Worm (Caenorhabditis elegans) whole organism, young adult: ENCODE measurements around the gene nhr-205.

Experiments
- B0035.1 ChIP-seq: sonication (generic microtip); optimal IDR thresholded peaks from 2 replicates; lab custom pipeline; 2016; ENCODE audit warnings: missing genetic modification characterization, mild to moderate bottlenecking, missing compliant biosample characterization, missing genotype, missing genetic modification reagents
- C17E4.6 ChIP-seq: fragments of 200-800 bp; sonication (Bioruptor generic); IDR thresholded peaks from 2 replicates; pipeline ENCODE4 v1.3.6; 2022; ENCODE audit warnings: missing genetic modification reagents, missing genetic modification characterization, missing compliant biosample characterization
- D2030.7 ChIP-seq: fragments of 200-800 bp; sonication (Bioruptor generic); IDR thresholded peaks from 2 replicates; pipeline ENCODE4 v1.3.6; 2022; ENCODE audit warnings: missing genetic modification reagents, missing genetic modification characterization, missing compliant biosample characterization
- F33H1.4 ChIP-seq: fragments of 200-800 bp; sonication (Bioruptor generic); IDR thresholded peaks from 2 replicates; pipeline ENCODE4 v1.3.6; 2022; ENCODE audit warnings: missing genetic modification reagents, missing genetic modification characterization, missing compliant biosample characterization
- T07F8.4 ChIP-seq: sonication (generic microtip); optimal IDR thresholded peaks from 2 replicates; lab custom pipeline; 2016; ENCODE audit warnings: mild to moderate bottlenecking, missing genetic modification characterization, moderate library complexity, missing compliant biosample characterization
- T26A5.8 ChIP-seq: sonication (generic microtip); optimal IDR thresholded peaks from 2 replicates; lab custom pipeline; 2016; ENCODE audit warnings: missing genetic modification characterization, missing compliant biosample characterization
- atf-7 ChIP-seq: sonication (generic microtip); optimal IDR thresholded peaks from 2 replicates; lab custom pipeline; 2017; ENCODE audit warnings: mild to moderate bottlenecking, missing genetic modification characterization, missing compliant biosample characterization
- attf-6 ChIP-seq: fragments of 200-800 bp; sonication (Bioruptor generic); IDR thresholded peaks from 2 replicates; pipeline ENCODE4 v1.3.6; 2022; ENCODE audit warnings: missing genetic modification reagents, missing genetic modification characterization, missing compliant biosample characterization
- cebp-1 ChIP-seq, 2 experiments: fragments of 200-800 bp in 1 of 2; sonication (Bioruptor generic) in 1 of 2; sonication (generic microtip) in 1 of 2; IDR thresholded peaks in 1 of 2; optimal IDR thresholded peaks in 1 of 2; 2 replicates each; pipeline versions ENCODE4 v1.3.6 to Lab custom; 2017 to 2022; ENCODE audit warnings: missing compliant biosample characterization in 2 of 2, missing genetic modification characterization in 2 of 2, mild to moderate bottlenecking in 1 of 2, missing genetic modification reagents in 1 of 2, moderate library complexity in 1 of 2
- ceh-100 ChIP-seq: fragments of 200-800 bp; sonication (Bioruptor generic); IDR thresholded peaks from 2 replicates; pipeline ENCODE4 v1.3.6; 2022; ENCODE audit warnings: missing genetic modification reagents, missing genetic modification characterization, missing compliant biosample characterization
- ceh-27 ChIP-seq: fragments of 200-800 bp; sonication (Bioruptor generic); optimal IDR thresholded peaks from 2 replicates; lab custom pipeline; 2018; ENCODE audit warnings: mild to moderate bottlenecking, missing genetic modification characterization, moderate library complexity, missing compliant biosample characterization
- ceh-79 ChIP-seq: sonication (generic microtip); optimal IDR thresholded peaks from 2 replicates; lab custom pipeline; 2017; ENCODE audit warnings: mild to moderate bottlenecking, missing genetic modification characterization, missing compliant biosample characterization
- ceh-91 ChIP-seq: fragments of 200-800 bp; sonication (Bioruptor generic); IDR thresholded peaks from 2 replicates; pipeline ENCODE4 v1.3.6; 2022; ENCODE audit warnings: missing genetic modification reagents, missing genetic modification characterization, missing compliant biosample characterization
- dox-1 ChIP-seq: fragments of 200-800 bp; sonication (Bioruptor generic); IDR thresholded peaks from 2 replicates; pipeline ENCODE4 v1.3.6; 2022; ENCODE audit warnings: missing genetic modification reagents, missing genetic modification characterization, missing compliant biosample characterization
- dpff-1 ChIP-seq: sonication (generic microtip); optimal IDR thresholded peaks from 2 replicates; lab custom pipeline; 2017; ENCODE audit warnings: mild to moderate bottlenecking, missing genetic modification characterization, missing compliant biosample characterization
- dpl-1 ChIP-seq: fragments of 150-350 bp; optimal IDR thresholded peaks from 2 replicates; lab custom pipeline; 2014; ENCODE audit warnings: missing biosample characterization, missing genetic modification reagents, missing genetic modification characterization
- efl-1 ChIP-seq: fragments of 150-350 bp; optimal IDR thresholded peaks from 2 replicates; lab custom pipeline; 2014; ENCODE audit warnings: missing biosample characterization, missing genetic modification reagents, missing genetic modification characterization
- egl-44 ChIP-seq: fragments of 200-800 bp; sonication (Bioruptor generic); IDR thresholded peaks from 2 replicates; pipeline ENCODE4 v1.3.6; 2022; ENCODE audit warnings: missing genetic modification reagents, missing genetic modification characterization, missing compliant biosample characterization
- egrh-3 ChIP-seq: fragments of 200-800 bp; sonication (Bioruptor generic); IDR thresholded peaks from 2 replicates; pipeline ENCODE4 v1.3.6; 2022; ENCODE audit warnings: missing genetic modification reagents, missing genetic modification characterization, missing compliant biosample characterization
- fkh-3 ChIP-seq: sonication (generic microtip); optimal IDR thresholded peaks from 2 replicates; lab custom pipeline; 2016; ENCODE audit warnings: mild to moderate bottlenecking, missing genetic modification characterization, missing compliant biosample characterization
- gei-17 ChIP-seq: fragments of 200-800 bp; sonication (Bioruptor generic); optimal IDR thresholded peaks from 2 replicates; lab custom pipeline; 2018; ENCODE audit warnings: mild to moderate bottlenecking, missing genetic modification characterization, missing compliant biosample characterization
- him-1 ChIP-seq: sonication (generic microtip); optimal IDR thresholded peaks from 2 replicates; lab custom pipeline; 2016; ENCODE audit warnings: missing genotype, missing genetic modification reagents, missing genetic modification characterization, missing compliant biosample characterization
- hmg-1.2 ChIP-seq: fragments of 200-800 bp; sonication (Bioruptor generic); IDR thresholded peaks from 2 replicates; pipeline ENCODE4 v1.3.6; 2022; ENCODE audit warnings: missing genetic modification reagents, missing genetic modification characterization, missing compliant biosample characterization
- hsf-1 ChIP-seq: fragments of 200-800 bp; sonication (Bioruptor generic); IDR thresholded peaks from 2 replicates; pipeline ENCODE4 v1.3.6; 2022; ENCODE audit warnings: missing genetic modification reagents, missing genetic modification characterization, missing compliant biosample characterization
- lsl-1 ChIP-seq: fragments of 200-800 bp; sonication (Bioruptor generic); optimal IDR thresholded peaks from 2 replicates; lab custom pipeline; 2018; ENCODE audit warnings: mild to moderate bottlenecking, missing genetic modification characterization, moderate library complexity, missing compliant biosample characterization
- madf-3 ChIP-seq: fragments of 200-800 bp; sonication (Bioruptor generic); IDR thresholded peaks from 2 replicates; pipeline ENCODE4 v1.3.6; 2022; ENCODE audit warnings: missing genetic modification reagents, missing genetic modification characterization, missing compliant biosample characterization
- madf-8 ChIP-seq: fragments of 200-800 bp; sonication (Bioruptor generic); conservative IDR thresholded peaks from 2 replicates; pipeline ENCODE4 v1.3.6; 2022; ENCODE audit warnings: missing genetic modification reagents, missing genetic modification characterization, missing compliant biosample characterization
- mcd-1 ChIP-seq: fragments of 200-800 bp; sonication (Bioruptor generic); IDR thresholded peaks from 2 replicates; pipeline ENCODE4 v1.3.6; 2022; ENCODE audit warnings: missing genetic modification reagents, missing genetic modification characterization, missing compliant biosample characterization
- mes-4 ChIP-seq: sonication (generic microtip); optimal IDR thresholded peaks from 2 replicates; lab custom pipeline; 2016; ENCODE audit warnings: missing genotype, missing genetic modification characterization, missing compliant biosample characterization
- nhr-80 ChIP-seq: sonication (generic microtip); optimal IDR thresholded peaks from 2 replicates; lab custom pipeline; 2016; ENCODE audit warnings: missing genetic modification characterization, missing compliant biosample characterization
- nhr-90 ChIP-seq: sonication (generic microtip); optimal IDR thresholded peaks from 2 replicates; lab custom pipeline; 2016; ENCODE audit warnings: missing genotype, mild to moderate bottlenecking, missing genetic modification characterization, missing compliant biosample characterization
- pbrm-1 ChIP-seq: fragments of 200-800 bp; sonication (Bioruptor generic); IDR thresholded peaks from 2 replicates; pipeline ENCODE4 v1.3.6; 2022; ENCODE audit warnings: missing genetic modification reagents, missing genetic modification characterization, missing compliant biosample characterization
- rcor-1 ChIP-seq: fragments of 200-800 bp; sonication (Bioruptor generic); IDR thresholded peaks from 2 replicates; pipeline ENCODE4 v1.3.6; 2022; ENCODE audit warnings: missing genetic modification reagents, missing genetic modification characterization, missing compliant biosample characterization
- snpc-1.3 ChIP-seq: sonication (generic microtip); optimal IDR thresholded peaks from 2 replicates; lab custom pipeline; 2017; ENCODE audit warnings: missing genetic modification characterization, mild to moderate bottlenecking, missing compliant biosample characterization, antibody characterized with exemption, moderate library complexity, missing genotype, missing genetic modification reagents; ENCODE audit not compliant: insufficient read depth
- snpc-4 ChIP-seq, 5 experiments: fragments of 150-350 bp in 1 of 5; sonication (generic microtip) in 4 of 5; optimal IDR thresholded peaks; 2 replicates each; lab custom pipeline; 2014 to 2018; ENCODE audit warnings: missing genetic modification characterization in 5 of 5, missing biosample characterization in 3 of 5, antibody characterized with exemption in 2 of 5, mild to moderate bottlenecking in 2 of 5, missing compliant biosample characterization in 2 of 5, missing genotype in 2 of 5, moderate library complexity in 2 of 5, missing genetic modification reagents in 1 of 5
- tbx-9 ChIP-seq: sonication (generic microtip); optimal IDR thresholded peaks from 2 replicates; lab custom pipeline; 2016; ENCODE audit warnings: borderline replicate concordance, missing genetic modification characterization, inconsistent platforms, missing compliant biosample characterization
- unc-130 ChIP-seq: sonication (generic microtip); optimal IDR thresholded peaks from 2 replicates; lab custom pipeline; 2016; ENCODE audit warnings: missing genetic modification reagents, missing genetic modification characterization, missing compliant biosample characterization
- unc-62 ChIP-seq: fragments of 150-350 bp; optimal IDR thresholded peaks from 2 replicates; lab custom pipeline; 2014; ENCODE audit warnings: missing biosample characterization, missing genetic modification reagents, missing genetic modification characterization
- xnd-1 ChIP-seq: sonication (generic microtip); optimal IDR thresholded peaks from 2 replicates; lab custom pipeline; 2016; ENCODE audit warnings: missing genotype, missing genetic modification reagents, missing genetic modification characterization, missing compliant biosample characterization
- ztf-22 ChIP-seq: fragments of 200-800 bp; sonication (Bioruptor generic); optimal IDR thresholded peaks from 2 replicates; lab custom pipeline; 2018; ENCODE audit warnings: mild to moderate bottlenecking, missing genetic modification characterization, moderate library complexity, missing compliant biosample characterization
- ztf-28 ChIP-seq: fragments of 200-800 bp; sonication (Bioruptor generic); IDR thresholded peaks from 2 replicates; pipeline ENCODE4 v1.3.6; 2022; ENCODE audit warnings: missing genetic modification reagents, missing genetic modification characterization, missing compliant biosample characterization

The nhr-205 gene

ce11 chrV:10058748-10059147, 22.8 kb downstream of the nhr-205 start:
- no peak for TF ChIP-seq atf-7 (tag; lab: Kevin White, UChicago)
- TF ChIP-seq unc-62 = no peak
- no peak for TF ChIP-seq snpc-1.3
- no peak for TF ChIP-seq him-1 (tag; lab: Kevin White, UChicago)
- no peak for TF ChIP-seq F33H1.4
- no peak for TF ChIP-seq fkh-3 (tag; lab: Kevin White, UChicago)
- TF ChIP-seq B0035.1 (tag; lab: Kevin White, UChicago) = no peak
- TF ChIP-seq tbx-9 (tag; lab: Kevin White, UChicago) = no peak
- TF ChIP-seq dpff-1 (tag; lab: Kevin White, UChicago) = no peak

ce11 chrV:10054872-10055271, 26.7 kb downstream of the nhr-205 start, which contains the start of gene yif-1:
Gene yif-1 (minus strand): TSS chrV:10054913.
- TF ChIP-seq tbx-9 (tag; lab: Kevin White, UChicago) = no peak
- TF ChIP-seq nhr-90 (tag; lab: Kevin White, UChicago) = no peak
- TF ChIP-seq C17E4.6 (GFP tag; lab: Robert Waterston, UW) = no peak
- peak; percentile 36 for TF ChIP-seq efl-1 (GFP tag; lab: Kevin White, UChicago)
- TF ChIP-seq T26A5.8 (tag; lab: Kevin White, UChicago) = no peak
- no peak for TF ChIP-seq dpff-1 (tag; lab: Kevin White, UChicago)
- TF ChIP-seq xnd-1 (tag; lab: Kevin White, UChicago) = peak; percentile 48
- TF ChIP-seq cebp-1 (GFP tag; IDR thresholded peaks at IDR 0.05; lab: Robert Waterston, UW) = no peak
- no peak for TF ChIP-seq cebp-1 (tag; optimal IDR thresholded peaks at IDR 0.05; lab: Kevin White, UChicago)
- no peak for TF ChIP-seq hsf-1
- TF ChIP-seq lsl-1 (GFP tag; lab: Kevin White, UChicago) = peak; percentile 72
- no peak for TF ChIP-seq egrh-3 (GFP tag; lab: Robert Waterston, UW)
- peak; percentile 85 for TF ChIP-seq madf-8
- TF ChIP-seq ceh-27 (GFP tag; lab: Kevin White, UChicago) = no peak
- no peak for TF ChIP-seq nhr-80 (tag; lab: Kevin White, UChicago)
- no peak for TF ChIP-seq pbrm-1 (GFP tag; lab: Robert Waterston, UW)
- TF ChIP-seq snpc-4 (GFP tag; optimal IDR thresholded peaks at IDR 0.05; lab: Kevin White, UChicago) = no peak
- no peak for TF ChIP-seq snpc-4 (tag; optimal IDR thresholded peaks at IDR 0.05; lab: Kevin White, UChicago)
- no peak for TF ChIP-seq gei-17 (GFP tag; lab: Kevin White, UChicago)
- TF ChIP-seq ceh-79 (tag; lab: Kevin White, UChicago) = no peak

DNA sequence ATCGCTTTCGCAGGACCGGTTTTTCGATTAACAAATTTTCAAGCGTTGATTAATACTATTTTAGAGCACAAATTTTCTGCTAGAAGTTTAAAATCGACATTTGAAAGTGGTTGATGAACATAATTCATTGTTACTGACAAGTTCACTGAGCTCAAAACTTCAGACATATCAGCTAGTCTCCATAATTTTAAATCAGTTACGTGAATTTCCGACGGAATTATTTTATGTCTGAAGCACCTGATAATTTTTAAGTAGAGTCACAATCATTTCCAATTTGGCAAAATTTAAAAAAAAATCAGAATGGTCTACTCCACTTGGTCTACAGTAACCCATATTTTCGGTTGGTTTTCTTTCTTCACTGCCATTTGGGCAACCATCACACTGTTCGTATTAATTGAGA, 29.7 kb downstream of the nhr-205 start, which contains the start of gene str-118:
str-118 (plus strand) TSS at position 301 of the 400 bp plus-strand sequence.
- TF ChIP-seq attf-6 (GFP tag; lab: Robert Waterston, UW) (no peak), mes-4 (no peak), hmg-1.2 (GFP tag; lab: Robert Waterston, UW) (no peak), unc-130 (GFP tag; lab: Kevin White, UChicago) (no peak), ztf-22 (GFP tag; lab: Kevin White, UChicago) (no peak), hsf-1 (no peak), dpl-1 (GFP tag; lab: Kevin White, UChicago) (no peak), T07F8.4 (tag; lab: Kevin White, UChicago) (no peak)

DNA sequence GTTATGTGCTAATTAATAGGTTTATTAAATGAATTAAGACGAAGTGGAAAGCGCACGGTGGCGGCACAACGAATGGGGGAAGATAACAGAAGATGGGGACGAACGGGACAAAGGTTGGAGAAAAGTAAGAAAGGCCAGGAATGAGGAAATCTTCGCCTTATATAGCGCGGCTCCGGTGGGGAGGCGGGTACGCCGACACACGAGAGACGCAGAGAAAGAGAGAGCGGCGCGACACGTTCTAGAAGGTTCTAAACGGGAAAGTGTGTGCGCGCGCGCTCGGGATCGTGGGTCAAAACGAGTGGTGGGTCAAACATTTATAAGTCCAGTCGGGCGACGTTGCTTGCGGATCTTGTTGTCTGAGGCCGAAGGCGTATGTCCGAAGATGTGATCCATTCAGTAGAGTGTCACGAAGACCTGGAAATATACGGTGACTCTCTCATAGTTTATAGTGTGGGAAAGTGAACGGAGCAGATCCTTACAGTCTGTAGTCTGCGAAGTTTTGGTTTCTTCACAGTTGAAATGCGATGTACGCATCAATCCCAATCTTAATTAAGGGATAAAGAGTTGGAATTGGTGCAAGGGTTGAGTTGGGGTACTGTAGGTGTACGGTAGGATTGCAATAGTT, 32.3 kb downstream of the nhr-205 start:
- TF ChIP-seq hsf-1 = peak; percentile 99
- peak; percentile 56; the same call in 1 of the 2 replicates for TF ChIP-seq rcor-1 (GFP tag; lab: Robert Waterston, UW)
- peak; percentile 75 for TF ChIP-seq mcd-1 (GFP tag; lab: Robert Waterston, UW)
- peak; percentile 23; the same call in 1 of the 2 replicates for TF ChIP-seq attf-6 (GFP tag; lab: Robert Waterston, UW)
- peak; percentile 63; the same call in 1 of the 2 replicates for TF ChIP-seq egl-44 (GFP tag; lab: Robert Waterston, UW)
- TF ChIP-seq D2030.7 (GFP tag; lab: Robert Waterston, UW) = peak; percentile 70
- TF ChIP-seq pbrm-1 (GFP tag; lab: Robert Waterston, UW) = peak; percentile 57; the same call in 1 of the 2 replicates
- TF ChIP-seq C17E4.6 (GFP tag; lab: Robert Waterston, UW) = peak; percentile 78
- TF ChIP-seq xnd-1 (tag; lab: Kevin White, UChicago) = peak; percentile 57
- peak; percentile 76; the same call in 1 of the 2 replicates for TF ChIP-seq dox-1 (GFP tag; lab: Robert Waterston, UW)
- TF ChIP-seq ceh-91 (GFP tag; lab: Robert Waterston, UW) = peak; percentile 43
- TF ChIP-seq ceh-100 = peak; percentile 13; the same call in 1 of the 2 replicates
- peak; percentile 91 for TF ChIP-seq madf-3 (GFP tag; lab: Robert Waterston, UW)
- peak; percentile 60; the same call in 1 of the 2 replicates for TF ChIP-seq egrh-3 (GFP tag; lab: Robert Waterston, UW)
- TF ChIP-seq hmg-1.2 (GFP tag; lab: Robert Waterston, UW) = peak; percentile 79
- TF ChIP-seq ztf-28 (GFP tag; lab: Robert Waterston, UW) = 0 out of 2 replicates have a peak, but pooled peaks have one; percentile 30
